Fruit fly (Drosophila melanogaster) whole organism, embryonic: Measurements from ENCODE around the gene CG4709.

Source experiments
- BEAF-32 ChIP-seq: fragments of 200-800 bp; sonication (Bioruptor generic); optimal IDR thresholded peaks from 3 replicates; lab custom pipeline; 2017; ENCODE audit warnings: missing biosample characterization, missing genetic modification characterization, mild to moderate bottlenecking, moderate library complexity, missing genetic modification reagents
- Bteb2 ChIP-seq: fragments of 200-800 bp; sonication (Bioruptor generic); optimal IDR thresholded peaks from 2 replicates; lab custom pipeline; 2016; ENCODE audit warnings: missing biosample characterization, missing genetic modification characterization
- CG10462 ChIP-seq: fragments of 200-800 bp; sonication (Bioruptor generic); optimal IDR thresholded peaks from 2 replicates; lab custom pipeline; 2016; ENCODE audit warnings: missing biosample characterization, missing genetic modification characterization
- CG10654 ChIP-seq: fragments of 200-800 bp; sonication (Bioruptor generic); optimal IDR thresholded peaks from 2 replicates; lab custom pipeline; 2016; ENCODE audit warnings: missing biosample characterization, missing genetic modification characterization
- CG13287 ChIP-seq: fragments of 200-800 bp; sonication (Bioruptor generic); IDR thresholded peaks from 2 replicates; pipeline ENCODE4 v1.3.6; 2022; ENCODE audit warnings: missing biosample characterization, missing genetic modification characterization; ENCODE audit not compliant: partially characterized antibody
- CG13296 ChIP-seq: fragments of 200-800 bp; sonication (Bioruptor generic); optimal IDR thresholded peaks from 3 replicates; lab custom pipeline; 2018; ENCODE audit warnings: missing biosample characterization, mild to moderate bottlenecking, missing genetic modification characterization
- CG14965 ChIP-seq: fragments of 200-800 bp; sonication (Bioruptor generic); optimal IDR thresholded peaks from 2 replicates; lab custom pipeline; 2016; ENCODE audit warnings: missing biosample characterization, missing genetic modification characterization, borderline replicate concordance
- CG15269 ChIP-seq: fragments of 200-800 bp; sonication (Bioruptor generic); optimal IDR thresholded peaks from 2 replicates; lab custom pipeline; 2018; ENCODE audit warnings: missing biosample characterization, mild to moderate bottlenecking, missing genetic modification characterization, moderate library complexity
- CG18262 ChIP-seq: fragments of 200-800 bp; optimal IDR thresholded peaks from 3 replicates; lab custom pipeline; 2019; ENCODE audit warnings: missing biosample characterization, mild to moderate bottlenecking, missing genetic modification characterization, moderate library complexity
- CG2116 ChIP-seq: fragments of 200-800 bp; sonication (Bioruptor generic); optimal IDR thresholded peaks from 3 replicates; lab custom pipeline; 2018; ENCODE audit warnings: missing biosample characterization, mild to moderate bottlenecking, missing genetic modification characterization
- CG32767 ChIP-seq: fragments of 200-800 bp; sonication (Bioruptor generic); IDR thresholded peaks from 2 replicates; pipeline ENCODE4 v1.3.6; 2022; ENCODE audit warnings: missing biosample characterization, missing genetic modification characterization
- CG33213 ChIP-seq: fragments of 200-800 bp; sonication (Bioruptor generic); optimal IDR thresholded peaks from 3 replicates; lab custom pipeline; 2016; ENCODE audit warnings: missing biosample characterization, missing genetic modification characterization
- CG4707 ChIP-seq: fragments of 200-800 bp; sonication (Bioruptor generic); optimal IDR thresholded peaks from 2 replicates; lab custom pipeline; 2018; ENCODE audit warnings: missing biosample characterization, mild to moderate bottlenecking, missing genetic modification characterization, moderate library complexity
- CG6654 ChIP-seq: fragments of 200-800 bp; sonication (Bioruptor generic); optimal IDR thresholded peaks from 2 replicates; lab custom pipeline; 2017; ENCODE audit warnings: missing biosample characterization, mild to moderate bottlenecking, missing genetic modification characterization
- CG6854 ChIP-seq: fragments of 200-800 bp; sonication (Bioruptor generic); optimal IDR thresholded peaks from 3 replicates; lab custom pipeline; 2017; ENCODE audit warnings: missing biosample characterization, mild to moderate bottlenecking, missing genetic modification characterization
- CG8359 ChIP-seq: fragments of 200-800 bp; sonication (Bioruptor generic); optimal IDR thresholded peaks from 2 replicates; lab custom pipeline; 2017; ENCODE audit warnings: missing biosample characterization, mild to moderate bottlenecking, missing genetic modification characterization, borderline replicate concordance
- CG9932 ChIP-seq: fragments of 200-800 bp; sonication (Bioruptor generic); IDR thresholded peaks from 2 replicates; pipeline ENCODE4 v1.3.6; 2022; ENCODE audit warnings: missing biosample characterization, missing genetic modification characterization
- Dip3 ChIP-seq: fragments of 200-800 bp; sonication (Bioruptor generic); optimal IDR thresholded peaks from 3 replicates; lab custom pipeline; 2016; ENCODE audit warnings: missing biosample characterization, missing genetic modification characterization
- Dll ChIP-seq: fragments of 200-800 bp; sonication (Bioruptor generic); IDR thresholded peaks from 4 replicates; pipeline ENCODE4 v1.3.6; 2022; ENCODE audit warnings: missing biosample characterization, missing genetic modification characterization; ENCODE audit not compliant: partially characterized antibody
- Doc3 ChIP-seq: fragments of 200-800 bp; sonication (Bioruptor generic); IDR thresholded peaks from 3 replicates; pipeline ENCODE4 v1.3.6; 2022; ENCODE audit warnings: missing biosample characterization, missing genetic modification characterization; ENCODE audit not compliant: partially characterized antibody
- Dref ChIP-seq: fragments of 200-800 bp; sonication (Bioruptor generic); IDR thresholded peaks from 2 replicates; pipeline ENCODE4 v1.3.6; 2022; ENCODE audit warnings: missing biosample characterization, missing genetic modification characterization
- Drgx ChIP-seq: fragments of 200-800 bp; sonication (Bioruptor generic); IDR thresholded peaks from 2 replicates; pipeline ENCODE4 v1.3.6; 2022; ENCODE audit warnings: missing biosample characterization, missing genetic modification characterization
- H2.0 ChIP-seq: fragments of 200-800 bp; sonication (Bioruptor generic); IDR thresholded peaks from 2 replicates; pipeline ENCODE4 v1.3.6; 2022; ENCODE audit warnings: missing biosample characterization, missing genetic modification characterization
- Hmx ChIP-seq: fragments of 200-800 bp; sonication (Bioruptor generic); optimal IDR thresholded peaks from 2 replicates; lab custom pipeline; 2016; ENCODE audit warnings: missing biosample characterization, missing genetic modification characterization
- Hsf ChIP-seq: fragments of 200-800 bp; sonication (Bioruptor generic); optimal IDR thresholded peaks from 3 replicates; lab custom pipeline; 2016; ENCODE audit warnings: missing biosample characterization, missing genetic modification characterization
- Jarid2 ChIP-seq: fragments of 200-800 bp; sonication (Bioruptor generic); optimal IDR thresholded peaks from 3 replicates; lab custom pipeline; 2017; ENCODE audit warnings: mild to moderate bottlenecking, missing biosample characterization, missing genetic modification reagents, missing genetic modification characterization
- Myb ChIP-seq: fragments of 200-800 bp; sonication (Bioruptor generic); optimal IDR thresholded peaks from 2 replicates; lab custom pipeline; 2016; ENCODE audit warnings: missing biosample characterization, missing genetic modification characterization
- NK7.1 ChIP-seq: fragments of 200-800 bp; sonication (Bioruptor generic); optimal IDR thresholded peaks from 3 replicates; lab custom pipeline; 2016; ENCODE audit warnings: missing biosample characterization, missing genetic modification characterization
- Neu2 ChIP-seq: fragments of 200-800 bp; sonication (Bioruptor generic); optimal IDR thresholded peaks from 3 replicates; lab custom pipeline; 2016; ENCODE audit warnings: missing biosample characterization, missing genetic modification characterization, borderline replicate concordance
- Tbp ChIP-seq: fragments of >200 bp; optimal IDR thresholded peaks from 2 replicates; lab custom pipeline; 2018; ENCODE audit warnings: missing biosample characterization, missing genetic modification characterization
- aop ChIP-seq: fragments of 200-800 bp; sonication (Bioruptor generic); IDR thresholded peaks from 2 replicates; pipeline ENCODE4 v1.3.6; 2022; ENCODE audit warnings: missing biosample characterization, missing genetic modification characterization
- bab2 ChIP-seq: fragments of 200-800 bp; sonication (Bioruptor generic); optimal IDR thresholded peaks from 2 replicates; lab custom pipeline; 2016; ENCODE audit warnings: missing biosample characterization, missing genetic modification characterization
- bigmax ChIP-seq: fragments of 200-800 bp; sonication (Bioruptor generic); optimal IDR thresholded peaks from 2 replicates; lab custom pipeline; 2018; ENCODE audit warnings: missing biosample characterization, mild to moderate bottlenecking, missing genetic modification characterization
- chinmo ChIP-seq: fragments of 200-800 bp; sonication (Bioruptor generic); IDR thresholded peaks from 4 replicates; pipeline ENCODE4 v1.3.6; 2022; ENCODE audit warnings: missing biosample characterization, missing genetic modification characterization; ENCODE audit not compliant: partially characterized antibody
- corto ChIP-seq: fragments of 200-800 bp; sonication (Bioruptor generic); optimal IDR thresholded peaks from 2 replicates; lab custom pipeline; 2016; ENCODE audit warnings: missing biosample characterization, mild to moderate bottlenecking, missing genetic modification characterization, moderate library complexity
- crol ChIP-seq: fragments of 200-800 bp; sonication (Bioruptor generic); IDR thresholded peaks from 2 replicates; pipeline ENCODE4 v1.3.6; 2022; ENCODE audit warnings: missing biosample characterization, missing genetic modification characterization
- danr ChIP-seq: fragments of 200-800 bp; sonication (Bioruptor generic); IDR thresholded peaks from 2 replicates; pipeline ENCODE4 v1.3.6; 2022; ENCODE audit warnings: missing biosample characterization, missing genetic modification characterization
- dysf ChIP-seq: fragments of 200-800 bp; sonication (Bioruptor generic); IDR thresholded peaks from 3 replicates; pipeline ENCODE4 v1.3.6; 2022; ENCODE audit warnings: missing biosample characterization, missing genetic modification characterization
- esg ChIP-seq: fragments of 200-800 bp; sonication (Bioruptor generic); conservative IDR thresholded peaks from 2 replicates; pipeline ENCODE4 v1.3.6; 2022; ENCODE audit warnings: missing biosample characterization, missing genetic modification characterization
- ewg ChIP-seq: fragments of 200-800 bp; sonication (Bioruptor generic); optimal IDR thresholded peaks from 3 replicates; lab custom pipeline; 2017; ENCODE audit warnings: mild to moderate bottlenecking, missing biosample characterization, missing genetic modification reagents, missing genetic modification characterization
- fd102C ChIP-seq: fragments of 200-800 bp; sonication (Bioruptor generic); optimal IDR thresholded peaks from 2 replicates; lab custom pipeline; 2018; ENCODE audit warnings: missing biosample characterization, mild to moderate bottlenecking, missing genetic modification characterization, moderate library complexity
- gt ChIP-seq: fragments of 200-800 bp; sonication (Bioruptor generic); IDR thresholded peaks from 2 replicates; pipeline ENCODE4 v1.3.6; 2022; ENCODE audit warnings: missing biosample characterization, missing genetic modification characterization
- kay ChIP-seq: fragments of 200-800 bp; sonication (Bioruptor generic); optimal IDR thresholded peaks from 2 replicates; lab custom pipeline; 2016; ENCODE audit warnings: missing biosample characterization, missing genetic modification characterization
- nerfin-2 ChIP-seq: fragments of 200-800 bp; sonication (Bioruptor generic); IDR thresholded peaks from 2 replicates; pipeline ENCODE4 v1.3.6; 2022; ENCODE audit warnings: missing biosample characterization, missing genetic modification characterization; ENCODE audit not compliant: partially characterized antibody
- pfk ChIP-seq: fragments of 200-800 bp; sonication (Bioruptor generic); optimal IDR thresholded peaks from 2 replicates; lab custom pipeline; 2018; ENCODE audit warnings: missing biosample characterization, mild to moderate bottlenecking, missing genetic modification characterization, moderate library complexity
- run ChIP-seq: fragments of 200-800 bp; sonication (Bioruptor generic); optimal IDR thresholded peaks from 3 replicates; lab custom pipeline; 2018; ENCODE audit warnings: missing biosample characterization, mild to moderate bottlenecking, missing genetic modification characterization
- sens ChIP-seq: fragments of 200-800 bp; sonication (Bioruptor generic); peaks from one replicate; lab custom pipeline; 2016; ENCODE audit warnings: missing biosample characterization, missing genetic modification characterization
- sima ChIP-seq: fragments of 200-800 bp; sonication (Bioruptor generic); optimal IDR thresholded peaks from 2 replicates; lab custom pipeline; 2016; ENCODE audit warnings: missing biosample characterization, missing genetic modification characterization
- slou ChIP-seq: fragments of 200-800 bp; sonication (Bioruptor generic); optimal IDR thresholded peaks from 3 replicates; lab custom pipeline; 2016; ENCODE audit warnings: missing biosample characterization, missing genetic modification characterization
- slp2 ChIP-seq: fragments of 200-800 bp; sonication (Bioruptor generic); optimal IDR thresholded peaks from 2 replicates; lab custom pipeline; 2016; ENCODE audit warnings: missing biosample characterization, missing genetic modification characterization
- toy ChIP-seq: fragments of 200-800 bp; sonication (Bioruptor generic); IDR thresholded peaks from 2 replicates; pipeline ENCODE4 v1.3.6; 2022; ENCODE audit warnings: missing biosample characterization, missing genetic modification characterization

CG4709 gene

dm6 chr2L:10003593-10003992 lies 49.5 kb downstream of the CG4709 start, which contains the start of gene Ndf (continued):
- TF ChIP-seq Hsf (peak; percentile 77), Dip3 (peak; percentile 58), Dll (GFP tag; lab: Robert Waterston, UW) (peak; percentile 72), CG33213 (GFP tag; lab: Kevin White, UChicago) (peak; percentile 51), Dref (GFP tag; lab: Robert Waterston, UW) (peak; percentile 96), toy (GFP tag; lab: Robert Waterston, UW) (0 out of 2 replicates have a peak, but pooled peaks have one; percentile 17), ewg (GFP tag; lab: Kevin White, UChicago) (peak; percentile 66), CG10654 (GFP tag; lab: Kevin White, UChicago) (peak; percentile 30), CG13287 (GFP tag; lab: Robert Waterston, UW) (peak; percentile 78), kay (GFP tag; lab: Kevin White, UChicago) (peak; percentile 61), crol (no peak), dysf (GFP tag; lab: Robert Waterston, UW) (peak; percentile 67), CG8359 (GFP tag; lab: Kevin White, UChicago) (no peak), corto (no peak), CG10462 (no peak), bab2 (GFP tag; lab: Kevin White, UChicago) (peak; percentile 39), CG6854 (GFP tag; lab: Kevin White, UChicago) (no peak), CG2116 (GFP tag; lab: Kevin White, UChicago) (peak; percentile 77), pfk (GFP tag; lab: Kevin White, UChicago) (peak; percentile 53), Bteb2 (GFP tag; lab: Kevin White, UChicago) (peak; percentile 29), fd102C (GFP tag; lab: Kevin White, UChicago) (peak; percentile 33), CG13296 (GFP tag; lab: Kevin White, UChicago) (peak; percentile 61), CG18262 (tag; lab: Kevin White, UChicago) (peak; percentile 54), CG9932 (peak; percentile 87), esg (GFP tag; lab: Robert Waterston, UW) (no peak; the same call in 1 of the 2 replicates), bigmax (GFP tag; lab: Kevin White, UChicago) (no peak), danr (GFP tag; lab: Robert Waterston, UW) (no peak), slou (peak; percentile 20), Neu2 (GFP tag; lab: Kevin White, UChicago) (no peak), aop (GFP tag; lab: Robert Waterston, UW) (no peak), CG4707 (GFP tag; lab: Kevin White, UChicago) (no peak), run (tag; lab: Kevin White, UChicago) (no peak), Jarid2 (GFP tag; lab: Kevin White, UChicago) (no peak), CG15269 (tag; lab: Kevin White, UChicago) (peak; percentile 17), CG32767 (no peak), nerfin-2 (GFP tag; lab: Robert Waterston, UW) (peak; percentile 30; the same call in 1 of the 2 replicates), BEAF-32 (GFP tag; lab: Kevin White, UChicago) (peak; percentile 82), gt (no peak), CG6654 (GFP tag; lab: Kevin White, UChicago) (no peak), sima (no peak), Drgx (peak; percentile 58; the same call in 1 of the 2 replicates), Myb (GFP tag; lab: Kevin White, UChicago) (peak; percentile 36), H2.0 (GFP tag; lab: Robert Waterston, UW) (peak; percentile 39; the same call in 1 of the 2 replicates), CG14965 (no peak), NK7.1 (no peak), Doc3 (peak; percentile 57; the same call in 2 of the 3 replicates), Tbp (no peak), slp2 (GFP tag; lab: Kevin White, UChicago) (no peak), chinmo (GFP tag; lab: Robert Waterston, UW) (peak; percentile 51; the same call in 1 of the 4 replicates), Hmx (GFP tag; lab: Kevin White, UChicago) (no peak), sens (GFP tag; lab: Kevin White, UChicago) (peak; percentile 89)
